Fruit fly (Drosophila melanogaster): ENCODE results near the gene CG13117.

Gene CG13117

DNA sequence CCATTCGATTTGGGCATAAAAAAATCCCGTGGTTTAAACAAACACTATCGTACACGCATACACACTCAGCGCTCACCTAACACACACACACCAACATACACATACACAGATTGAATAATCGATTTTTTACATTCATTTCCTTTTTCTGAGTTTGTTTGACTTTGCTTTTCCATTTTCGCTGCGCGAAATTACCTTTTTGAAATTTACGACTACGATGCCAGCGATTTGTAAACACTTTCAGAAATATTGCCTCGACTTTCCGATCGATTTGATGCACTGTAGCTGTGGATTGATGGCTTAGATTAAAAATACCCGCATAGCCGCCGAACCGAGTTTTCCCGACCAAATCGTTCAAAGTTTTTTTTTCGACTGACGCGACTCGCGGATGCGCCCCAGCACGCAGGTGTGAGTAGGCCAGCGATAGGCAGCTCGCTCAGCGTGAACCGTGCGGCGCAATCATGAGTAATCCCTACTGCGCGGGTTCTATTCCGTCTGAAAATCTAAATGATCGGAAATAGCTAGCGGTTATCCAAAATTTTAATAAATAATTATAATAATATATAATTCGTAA lies 37.4 kb upstream of the CG13117 start, which contains the start of gene Pka-C1 (continued):
- TF ChIP-seq achi (GFP tag; optimal IDR thresholded peaks at IDR 0.05): peak; percentile 4
- no peak for TF ChIP-seq Sox15 (GFP tag; optimal IDR thresholded peaks at IDR 0.05)
- no peak for TF ChIP-seq fd85E (GFP tag; optimal IDR thresholded peaks at IDR 0.05)
- no peak for TF ChIP-seq Blimp-1 (GFP tag; optimal IDR thresholded peaks at IDR 0.05)
- TF ChIP-seq dsx (GFP tag; optimal IDR thresholded peaks at IDR 0.05; ENCODE audit: poor library complexity, severe bottlenecking): no peak
- peak; percentile 96 for TF ChIP-seq CG1621 (tag; optimal IDR thresholded peaks at IDR 0.05)
- TF ChIP-seq CG16779 (tag; optimal IDR thresholded peaks at IDR 0.05): no peak
- no peak for TF ChIP-seq Hr38 (GFP tag; optimal IDR thresholded peaks at IDR 0.05)
- no peak for TF ChIP-seq CG4318 (GFP tag; optimal IDR thresholded peaks at IDR 0.05)
- no peak for TF ChIP-seq Eip75B (GFP tag; optimal IDR thresholded peaks at IDR 0.05)
- peak; percentile 58 for TF ChIP-seq CG6854 (GFP tag; optimal IDR thresholded peaks at IDR 0.05)
- no peak for TF ChIP-seq fd59A (GFP tag; optimal IDR thresholded peaks at IDR 0.05)

DNA sequence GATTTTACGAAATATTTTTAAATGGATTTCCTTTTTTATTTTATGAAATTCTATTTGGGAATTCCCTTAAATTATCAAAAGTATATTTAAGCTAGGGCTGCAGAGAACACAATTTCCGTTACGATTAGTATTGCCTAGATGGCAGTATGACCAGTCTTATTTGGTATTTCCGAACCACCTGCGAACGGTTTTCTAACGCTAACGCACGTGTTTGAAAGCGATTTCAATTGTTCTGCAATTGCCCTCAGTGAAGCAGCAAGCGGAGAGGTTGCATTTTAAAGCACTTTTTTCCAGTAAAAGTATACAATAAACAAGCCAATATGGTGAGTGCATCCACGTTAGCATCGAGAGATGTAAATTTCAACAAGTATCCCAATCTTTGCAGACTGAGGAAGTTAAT lies 36.8 kb upstream of the CG13117 start, which contains the start of gene hoip:
Gene hoip (plus strand): TSS at position 177 of the 400 bp plus-strand sequence.
- no peak for TF ChIP-seq lz (GFP tag; optimal IDR thresholded peaks at IDR 0.05)
- TF ChIP-seq Smox (GFP tag; optimal IDR thresholded peaks at IDR 0.05): no peak
- TF ChIP-seq eg (GFP tag; IDR thresholded peaks at IDR 0.05): peak; percentile 7; the same call in 1 of the 3 replicates
- no peak for TF ChIP-seq CG6808 (GFP tag; optimal IDR thresholded peaks at IDR 0.05)

DNA sequence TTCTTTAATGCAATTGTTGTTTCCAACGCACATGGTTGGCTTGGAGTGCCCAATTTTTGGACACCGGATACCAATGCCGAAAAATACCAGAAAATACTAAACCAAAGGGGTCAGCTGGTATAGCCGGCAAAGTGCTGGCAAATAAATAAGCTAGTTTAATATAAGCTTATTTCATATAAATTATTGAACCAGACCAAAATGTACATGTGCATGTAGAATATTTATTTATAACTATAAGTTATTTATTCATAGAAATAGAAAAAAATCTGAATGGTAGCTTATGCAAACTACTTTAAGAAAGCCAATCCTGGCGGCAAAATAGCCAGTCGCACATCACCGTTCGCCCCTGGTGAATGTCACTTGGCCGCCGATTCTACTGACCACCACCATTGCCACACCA lies 36.0 kb upstream of the CG13117 start, which contains the start of gene pelo:
Gene pelo (plus strand): TSS at position 357 of the 400 bp plus-strand sequence.
- TF ChIP-seq fd85E (GFP tag; optimal IDR thresholded peaks at IDR 0.05): no peak
- peak; percentile 51 for TF ChIP-seq esn (GFP tag; optimal IDR thresholded peaks at IDR 0.05)
- peak; percentile 9 for TF ChIP-seq Sox102F (GFP tag; optimal IDR thresholded peaks at IDR 0.05)
- no peak for TF ChIP-seq CG7368 (GFP tag; optimal IDR thresholded peaks at IDR 0.05)
- no peak for TF ChIP-seq CG10669 (GFP tag; optimal IDR thresholded peaks at IDR 0.05)
- TF ChIP-seq Eip93F (GFP tag; optimal IDR thresholded peaks at IDR 0.05): peak; percentile 55
- TF ChIP-seq fd59A (GFP tag; optimal IDR thresholded peaks at IDR 0.05): no peak
- peak; percentile 9 for TF ChIP-seq CG6854 (GFP tag; optimal IDR thresholded peaks at IDR 0.05)
- peak; percentile 52 for TF ChIP-seq CG10631 (GFP tag; optimal IDR thresholded peaks at IDR 0.05)
- TF ChIP-seq Hr38 (GFP tag; optimal IDR thresholded peaks at IDR 0.05): no peak
- peak; percentile 44 for TF ChIP-seq achi (GFP tag; optimal IDR thresholded peaks at IDR 0.05)
- TF ChIP-seq CG1621 (tag; optimal IDR thresholded peaks at IDR 0.05): peak; percentile 29
- peak; percentile 40 for TF ChIP-seq CG3919 (GFP tag; optimal IDR thresholded peaks at IDR 0.05)
- peak; percentile 28 for TF ChIP-seq acj6 (GFP tag; optimal IDR thresholded peaks at IDR 0.05)
- TF ChIP-seq CG15336 (GFP tag; IDR thresholded peaks at IDR 0.05): no peak
- peak; percentile 30 for TF ChIP-seq CG31627 (GFP tag; optimal IDR thresholded peaks at IDR 0.05)
- no peak for TF ChIP-seq Lpt (GFP tag; optimal IDR thresholded peaks at IDR 0.05)
- peak; percentile 21 for TF ChIP-seq CG8632 (GFP tag; optimal IDR thresholded peaks at IDR 0.05)
- peak; percentile 22 for TF ChIP-seq Sox14 (GFP tag; optimal IDR thresholded peaks at IDR 0.05)
- TF ChIP-seq CG11294 (GFP tag; IDR thresholded peaks at IDR 0.05): no peak
- TF ChIP-seq pdm3 (GFP tag; optimal IDR thresholded peaks at IDR 0.05): peak; percentile 43
- TF ChIP-seq CG6276 (GFP tag; optimal IDR thresholded peaks at IDR 0.05): no peak
- TF ChIP-seq Gug (GFP tag; IDR thresholded peaks at IDR 0.05): no peak
- TF ChIP-seq net (GFP tag; optimal IDR thresholded peaks at IDR 0.05): no peak
- TF ChIP-seq Met (GFP tag; optimal IDR thresholded peaks at IDR 0.05): peak; percentile 51
- TF ChIP-seq CG32006 (GFP tag; optimal IDR thresholded peaks at IDR 0.05): peak; percentile 51
- peak; percentile 41 for TF ChIP-seq vri (GFP tag; optimal IDR thresholded peaks at IDR 0.05)
- TF ChIP-seq Ets21C (GFP tag; optimal IDR thresholded peaks at IDR 0.05): no peak
- TF ChIP-seq CG6163 (GFP tag; IDR thresholded peaks at IDR 0.05): peak; percentile 50; the same call in 1 of the 3 replicates
- TF ChIP-seq Hr39 (GFP tag; optimal IDR thresholded peaks at IDR 0.05): no peak
- TF ChIP-seq OdsH (GFP tag; optimal IDR thresholded peaks at IDR 0.05): no peak
- TF ChIP-seq CG34406 (GFP tag; optimal IDR thresholded peaks at IDR 0.05): peak; percentile 25
- TF ChIP-seq Eip78C (GFP tag): peak; percentile 60
- TF ChIP-seq CG8319 (GFP tag; optimal IDR thresholded peaks at IDR 0.05): no peak
- TF ChIP-seq Smox (GFP tag; optimal IDR thresholded peaks at IDR 0.05): no peak
- TF ChIP-seq CG4318 (GFP tag; optimal IDR thresholded peaks at IDR 0.05): no peak
- peak; percentile 48 for TF ChIP-seq CG3032 (tag; optimal IDR thresholded peaks at IDR 0.05)
- TF ChIP-seq ss (GFP tag; optimal IDR thresholded peaks at IDR 0.05): peak in 1 of 2 experiments; percentile 32
- no peak for TF ChIP-seq spab (GFP tag; optimal IDR thresholded peaks at IDR 0.05)
